Worm (Caenorhabditis elegans) whole organism, mixed stage, embryonic: ENCODE results near the gene F45E1.2.

Source experiments
- M03D4.4 ChIP-seq: sonication (generic microtip); optimal IDR thresholded peaks from 2 replicates; lab custom pipeline; 2017; ENCODE audit warnings: mild to moderate bottlenecking, missing genetic modification characterization, missing compliant biosample characterization
- ceh-83 ChIP-seq: fragments of 200-800 bp; sonication (Bioruptor generic); optimal IDR thresholded peaks from 2 replicates; lab custom pipeline; 2018; ENCODE audit warnings: mild to moderate bottlenecking, missing genetic modification characterization, missing compliant biosample characterization
- ces-1 ChIP-seq: fragments of 150-350 bp; optimal IDR thresholded peaks from 2 replicates; lab custom pipeline; 2014; ENCODE audit warnings: missing biosample characterization, missing genetic modification reagents, missing genetic modification characterization
- cnd-1 ChIP-seq: fragments of 200-800 bp; sonication (Bioruptor generic); optimal IDR thresholded peaks from 2 replicates; lab custom pipeline; 2018; ENCODE audit warnings: mild to moderate bottlenecking, missing genetic modification characterization, missing compliant biosample characterization
- elt-1 ChIP-seq: sonication (generic microtip); optimal IDR thresholded peaks from 2 replicates; lab custom pipeline; 2017; ENCODE audit warnings: missing genetic modification characterization, mild to moderate bottlenecking, missing compliant biosample characterization, antibody characterized with exemption, moderate library complexity, borderline replicate concordance; ENCODE audit not compliant: insufficient read depth
- flh-1 ChIP-seq: fragments of 200-800 bp; sonication (Bioruptor generic); optimal IDR thresholded peaks from 2 replicates; lab custom pipeline; 2018; ENCODE audit warnings: mild to moderate bottlenecking, missing genetic modification characterization, moderate library complexity, missing compliant biosample characterization
- mep-1 ChIP-seq: fragments of 150-350 bp; optimal IDR thresholded peaks from 2 replicates; lab custom pipeline; 2017; ENCODE audit warnings: missing biosample characterization, missing genetic modification reagents, missing genetic modification characterization, inconsistent platforms
- nhr-237 ChIP-seq: fragments of 150-350 bp; optimal IDR thresholded peaks from 2 replicates; lab custom pipeline; 2014; ENCODE audit warnings: missing biosample characterization, missing genetic modification characterization
- sptf-1 ChIP-seq: sonication (generic microtip); optimal IDR thresholded peaks from 2 replicates; lab custom pipeline; 2017; ENCODE audit warnings: mild to moderate bottlenecking, missing genetic modification characterization, moderate library complexity, missing compliant biosample characterization
- ztf-11 ChIP-seq: fragments of 150-350 bp; optimal IDR thresholded peaks from 2 replicates; lab custom pipeline; 2014; ENCODE audit warnings: missing biosample characterization, missing genetic modification characterization

DNA sequence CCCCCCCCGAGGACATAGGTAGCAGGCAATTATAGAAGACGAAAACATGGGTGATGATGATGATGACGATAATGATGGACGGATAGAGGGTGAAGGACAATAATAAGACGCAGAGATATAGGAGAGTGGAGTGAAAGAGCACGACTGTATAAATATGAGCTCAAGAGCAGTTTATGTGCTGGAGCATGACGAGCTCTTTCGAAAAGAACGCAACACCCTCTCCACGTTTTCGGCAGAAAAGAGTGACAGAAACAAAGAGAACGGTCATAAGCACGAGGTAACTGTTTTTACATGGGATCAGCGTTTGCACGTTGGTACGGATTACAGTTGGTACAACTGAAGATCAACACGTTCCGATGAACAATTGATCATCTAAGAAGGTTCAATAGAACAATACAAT lies 4.6 kb upstream of the F45E1.2 start:
- TF ChIP-seq sptf-1 (tag; lab: Kevin White, UChicago) (no peak), ztf-11 (tag; lab: Kevin White, UChicago) (no peak), mep-1 (tag; lab: Kevin White, UChicago) (no peak), flh-1 (GFP tag; lab: Kevin White, UChicago) (no peak), nhr-237 (no peak), M03D4.4 (tag; lab: Kevin White, UChicago) (no peak), cnd-1 (tag; lab: Kevin White, UChicago) (no peak), ces-1 (no peak), ceh-83 (GFP tag; lab: Kevin White, UChicago) (no peak), elt-1 (tag; lab: Kevin White, UChicago) (no peak)
